Fruit fly (Drosophila melanogaster) S2 (cell line): ENCODE measurements around the gene CG34129.

Experiments used
- CG8478 ChIP-seq: fragments of >200 bp; optimal IDR thresholded peaks from 2 replicates; lab custom pipeline; 2018
- CTCF ChIP-seq, 2 experiments: fragments of >200 bp; optimal IDR thresholded peaks; 2 replicates each; lab custom pipeline; 2018

DNA sequence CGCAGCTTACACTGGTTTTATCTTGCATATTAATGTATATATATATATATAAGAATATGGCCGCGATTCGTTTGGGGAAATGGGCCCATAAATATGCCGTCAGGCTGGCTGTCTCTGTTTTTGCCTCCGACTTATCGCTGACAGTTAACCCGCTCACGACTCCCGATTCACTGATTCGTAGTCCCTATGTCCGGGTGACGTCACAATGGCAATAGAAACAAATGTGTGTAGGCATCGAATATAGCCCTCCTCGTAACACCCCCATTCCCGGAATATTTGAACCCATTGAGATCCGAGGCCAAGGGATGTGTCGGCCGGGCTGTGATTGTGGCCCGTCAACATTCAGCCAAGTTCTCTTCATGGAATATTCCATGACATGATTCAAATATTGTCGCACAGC lies 46.5 kb upstream of the CG34129 start:
- TF ChIP-seq CG8478 = no peak
- no peak for TF ChIP-seq CTCF (optimal IDR thresholded peaks at IDR 0.05; lab: Kevin White, UChicago)
